Worm (Caenorhabditis elegans) whole organism, young adult: ENCODE data around the gene K04A8.19.

Experiments used
- F10E7.11 ChIP-seq: sonication (generic microtip); optimal IDR thresholded peaks from 2 replicates; lab custom pipeline; 2017; ENCODE audit warnings: mild to moderate bottlenecking, missing genetic modification characterization, moderate library complexity, missing compliant biosample characterization
- F39B2.1 ChIP-seq: fragments of 200-800 bp; sonication (Bioruptor generic); IDR thresholded peaks from 2 replicates; pipeline ENCODE4 v1.3.6; 2022; ENCODE audit warnings: missing genetic modification reagents, missing genetic modification characterization, missing compliant biosample characterization
- F57A8.1 ChIP-seq: fragments of 200-800 bp; sonication (Bioruptor generic); optimal IDR thresholded peaks from 2 replicates; lab custom pipeline; 2018; ENCODE audit warnings: mild to moderate bottlenecking, missing genetic modification characterization, moderate library complexity, missing compliant biosample characterization
- K12H6.12 ChIP-seq: fragments of 200-800 bp; sonication (Bioruptor generic); optimal IDR thresholded peaks from 2 replicates; lab custom pipeline; 2018; ENCODE audit warnings: mild to moderate bottlenecking, missing genetic modification characterization, missing compliant biosample characterization
- T26A5.8 ChIP-seq: sonication (generic microtip); optimal IDR thresholded peaks from 2 replicates; lab custom pipeline; 2016; ENCODE audit warnings: missing genetic modification characterization, missing compliant biosample characterization
- Y56A3A.18 ChIP-seq: fragments of 200-800 bp; sonication (Bioruptor generic); IDR thresholded peaks from 2 replicates; pipeline ENCODE4 v1.3.6; 2022; ENCODE audit warnings: missing genetic modification reagents, missing genetic modification characterization, missing compliant biosample characterization
- Y67H2A.10 ChIP-seq: fragments of 200-800 bp; sonication (Bioruptor generic); conservative IDR thresholded peaks from 2 replicates; pipeline ENCODE4 v1.3.6; 2022; ENCODE audit warnings: missing genetic modification reagents, missing genetic modification characterization, missing compliant biosample characterization
- Y79H2A.3 ChIP-seq: fragments of 200-800 bp; sonication (Bioruptor generic); conservative IDR thresholded peaks from 2 replicates; pipeline ENCODE4 v1.3.6; 2022; ENCODE audit warnings: missing genetic modification reagents, missing genetic modification characterization, missing compliant biosample characterization
- akir-1 ChIP-seq: fragments of 200-800 bp; sonication (Bioruptor generic); optimal IDR thresholded peaks from 2 replicates; lab custom pipeline; 2018; ENCODE audit warnings: mild to moderate bottlenecking, missing genetic modification characterization, moderate library complexity, missing compliant biosample characterization
- atf-7 ChIP-seq: sonication (generic microtip); optimal IDR thresholded peaks from 2 replicates; lab custom pipeline; 2017; ENCODE audit warnings: mild to moderate bottlenecking, missing genetic modification characterization, missing compliant biosample characterization
- attf-3 ChIP-seq: fragments of 200-800 bp; sonication (Bioruptor generic); conservative IDR thresholded peaks from 2 replicates; pipeline ENCODE4 v1.3.6; 2022; ENCODE audit warnings: missing genetic modification reagents, missing genetic modification characterization, missing compliant biosample characterization
- bed-2 ChIP-seq: fragments of 200-800 bp; sonication (Bioruptor generic); IDR thresholded peaks from 2 replicates; pipeline ENCODE4 v1.3.6; 2022; ENCODE audit warnings: missing genetic modification reagents, missing genetic modification characterization, missing compliant biosample characterization
- ccch-3 ChIP-seq: fragments of 200-800 bp; sonication (Bioruptor generic); optimal IDR thresholded peaks from 2 replicates; lab custom pipeline; 2018; ENCODE audit warnings: mild to moderate bottlenecking, missing genetic modification characterization, missing compliant biosample characterization
- cebp-1 ChIP-seq, 2 experiments: fragments of 200-800 bp in 1 of 2; sonication (Bioruptor generic) in 1 of 2; sonication (generic microtip) in 1 of 2; IDR thresholded peaks in 1 of 2; optimal IDR thresholded peaks in 1 of 2; 2 replicates each; pipeline versions ENCODE4 v1.3.6 to Lab custom; 2017 to 2022; ENCODE audit warnings: missing compliant biosample characterization in 2 of 2, missing genetic modification characterization in 2 of 2, mild to moderate bottlenecking in 1 of 2, missing genetic modification reagents in 1 of 2, moderate library complexity in 1 of 2
- cebp-2 ChIP-seq: fragments of 200-800 bp; sonication (Bioruptor generic); IDR thresholded peaks from 2 replicates; pipeline ENCODE4 v1.3.6; 2022; ENCODE audit warnings: missing genetic modification characterization, missing compliant biosample characterization
- ceh-40 ChIP-seq: fragments of 200-800 bp; sonication (Bioruptor generic); IDR thresholded peaks from 2 replicates; pipeline ENCODE4 v1.3.6; 2022; ENCODE audit warnings: missing genetic modification characterization, missing compliant biosample characterization
- ceh-91 ChIP-seq: fragments of 200-800 bp; sonication (Bioruptor generic); IDR thresholded peaks from 2 replicates; pipeline ENCODE4 v1.3.6; 2022; ENCODE audit warnings: missing genetic modification reagents, missing genetic modification characterization, missing compliant biosample characterization
- die-1 ChIP-seq: sonication (generic microtip); optimal IDR thresholded peaks from 2 replicates; lab custom pipeline; 2016; ENCODE audit warnings: missing genotype, mild to moderate bottlenecking, missing genetic modification characterization, missing compliant biosample characterization
- dpff-1 ChIP-seq: sonication (generic microtip); optimal IDR thresholded peaks from 2 replicates; lab custom pipeline; 2017; ENCODE audit warnings: mild to moderate bottlenecking, missing genetic modification characterization, missing compliant biosample characterization
- egrh-3 ChIP-seq: fragments of 200-800 bp; sonication (Bioruptor generic); IDR thresholded peaks from 2 replicates; pipeline ENCODE4 v1.3.6; 2022; ENCODE audit warnings: missing genetic modification reagents, missing genetic modification characterization, missing compliant biosample characterization
- ekl-4 ChIP-seq: fragments of 200-800 bp; sonication (Bioruptor generic); IDR thresholded peaks from 2 replicates; pipeline ENCODE4 v1.3.6; 2022; ENCODE audit warnings: missing genetic modification reagents, missing genetic modification characterization, missing compliant biosample characterization
- fkh-3 ChIP-seq: sonication (generic microtip); optimal IDR thresholded peaks from 2 replicates; lab custom pipeline; 2016; ENCODE audit warnings: mild to moderate bottlenecking, missing genetic modification characterization, missing compliant biosample characterization
- hmg-1.2 ChIP-seq: fragments of 200-800 bp; sonication (Bioruptor generic); IDR thresholded peaks from 2 replicates; pipeline ENCODE4 v1.3.6; 2022; ENCODE audit warnings: missing genetic modification reagents, missing genetic modification characterization, missing compliant biosample characterization
- hmg-20 ChIP-seq: fragments of 200-800 bp; sonication (Bioruptor generic); IDR thresholded peaks from 2 replicates; pipeline ENCODE4 v1.3.6; 2022; ENCODE audit warnings: missing genetic modification reagents, missing genetic modification characterization, missing compliant biosample characterization
- hrde-1 ChIP-seq: sonication (generic microtip); optimal IDR thresholded peaks from 2 replicates; lab custom pipeline; 2016; ENCODE audit warnings: missing genetic modification characterization, mild to moderate bottlenecking, missing compliant biosample characterization, moderate library complexity, missing genotype, missing genetic modification reagents, borderline replicate concordance
- let-526 ChIP-seq: fragments of 200-800 bp; sonication (Bioruptor generic); IDR thresholded peaks from 2 replicates; pipeline ENCODE4 v1.3.6; 2022; ENCODE audit warnings: missing genetic modification reagents, missing genetic modification characterization, missing compliant biosample characterization
- let-607 ChIP-seq, 2 experiments: fragments of 200-800 bp in 1 of 2; sonication (Bioruptor generic) in 1 of 2; sonication (generic microtip) in 1 of 2; optimal IDR thresholded peaks; 2 replicates each; lab custom pipeline; 2016 to 2018; ENCODE audit warnings: mild to moderate bottlenecking in 2 of 2, missing compliant biosample characterization in 2 of 2, missing genetic modification characterization in 2 of 2, moderate library complexity in 2 of 2, missing genotype in 1 of 2
- lin-54 ChIP-seq: fragments of 200-800 bp; sonication (Bioruptor generic); optimal IDR thresholded peaks from 2 replicates; lab custom pipeline; 2018; ENCODE audit warnings: mild to moderate bottlenecking, missing genetic modification characterization, missing compliant biosample characterization
- lsy-27 ChIP-seq: sonication (generic microtip); optimal IDR thresholded peaks from 2 replicates; lab custom pipeline; 2017; ENCODE audit warnings: missing genetic modification characterization, mild to moderate bottlenecking, missing compliant biosample characterization, antibody characterized with exemption, missing genotype, borderline replicate concordance; ENCODE audit not compliant: insufficient read depth
- madf-10 ChIP-seq: sonication (generic microtip); optimal IDR thresholded peaks from 2 replicates; lab custom pipeline; 2016; ENCODE audit warnings: mild to moderate bottlenecking, missing genetic modification characterization, missing compliant biosample characterization
- madf-3 ChIP-seq: fragments of 200-800 bp; sonication (Bioruptor generic); IDR thresholded peaks from 2 replicates; pipeline ENCODE4 v1.3.6; 2022; ENCODE audit warnings: missing genetic modification reagents, missing genetic modification characterization, missing compliant biosample characterization
- mel-28 ChIP-seq: sonication (generic microtip); optimal IDR thresholded peaks from 2 replicates; lab custom pipeline; 2016; ENCODE audit warnings: borderline replicate concordance, mild to moderate bottlenecking, missing genetic modification characterization, missing compliant biosample characterization
- mes-4 ChIP-seq: sonication (generic microtip); optimal IDR thresholded peaks from 2 replicates; lab custom pipeline; 2016; ENCODE audit warnings: missing genotype, missing genetic modification characterization, missing compliant biosample characterization
- nfya-1 ChIP-seq: sonication (generic microtip); optimal IDR thresholded peaks from 2 replicates; lab custom pipeline; 2017; ENCODE audit warnings: antibody characterized with exemption, missing compliant biosample characterization, missing genetic modification characterization, borderline replicate concordance; ENCODE audit not compliant: insufficient read depth
- nfya-2 ChIP-seq: fragments of 200-800 bp; sonication (Bioruptor generic); IDR thresholded peaks from 2 replicates; pipeline ENCODE4 v1.3.6; 2022; ENCODE audit warnings: missing genetic modification reagents, missing genetic modification characterization, missing compliant biosample characterization
- nhr-27 ChIP-seq: fragments of 200-800 bp; sonication (Bioruptor generic); optimal IDR thresholded peaks from 2 replicates; lab custom pipeline; 2018; ENCODE audit warnings: mild to moderate bottlenecking, missing genetic modification characterization, moderate library complexity, missing compliant biosample characterization
- nhr-80 ChIP-seq: sonication (generic microtip); optimal IDR thresholded peaks from 2 replicates; lab custom pipeline; 2016; ENCODE audit warnings: missing genetic modification characterization, missing compliant biosample characterization
- rcor-1 ChIP-seq: fragments of 200-800 bp; sonication (Bioruptor generic); IDR thresholded peaks from 2 replicates; pipeline ENCODE4 v1.3.6; 2022; ENCODE audit warnings: missing genetic modification reagents, missing genetic modification characterization, missing compliant biosample characterization
- repo-1 ChIP-seq: sonication (generic microtip); optimal IDR thresholded peaks from 2 replicates; lab custom pipeline; 2017; ENCODE audit warnings: mild to moderate bottlenecking, missing genetic modification characterization, missing compliant biosample characterization
- rpc-1 ChIP-seq, 2 experiments: fragments of 150-350 bp in 1 of 2; sonication (generic microtip) in 1 of 2; optimal IDR thresholded peaks; 2 replicates each; lab custom pipeline; 2014 to 2018; ENCODE audit warnings: missing biosample characterization in 1 of 2, missing genetic modification characterization in 1 of 2, missing genetic modification reagents in 1 of 2, missing genotype in 1 of 2
- sea-2 ChIP-seq: fragments of 200-800 bp; sonication (Bioruptor generic); IDR thresholded peaks from 2 replicates; pipeline ENCODE4 v1.3.6; 2022; ENCODE audit warnings: missing genetic modification characterization, missing compliant biosample characterization
- snpc-3.4 ChIP-seq: sonication (generic microtip); optimal IDR thresholded peaks from 2 replicates; lab custom pipeline; 2017; ENCODE audit warnings: missing genetic modification characterization, mild to moderate bottlenecking, missing compliant biosample characterization, antibody characterized with exemption, moderate library complexity, missing genotype, missing genetic modification reagents
- snpc-4 ChIP-seq, 5 experiments: fragments of 150-350 bp in 1 of 5; sonication (generic microtip) in 4 of 5; optimal IDR thresholded peaks; 2 replicates each; lab custom pipeline; 2014 to 2018; ENCODE audit warnings: missing genetic modification characterization in 5 of 5, missing biosample characterization in 3 of 5, antibody characterized with exemption in 2 of 5, mild to moderate bottlenecking in 2 of 5, missing compliant biosample characterization in 2 of 5, missing genotype in 2 of 5, moderate library complexity in 2 of 5, missing genetic modification reagents in 1 of 5
- ztf-18 ChIP-seq: sonication (generic microtip); optimal IDR thresholded peaks from 2 replicates; lab custom pipeline; 2016; ENCODE audit warnings: missing genotype, mild to moderate bottlenecking, missing genetic modification characterization, missing compliant biosample characterization
- ztf-3 ChIP-seq: fragments of 200-800 bp; sonication (Bioruptor generic); optimal IDR thresholded peaks from 2 replicates; lab custom pipeline; 2018; ENCODE audit warnings: mild to moderate bottlenecking, missing genetic modification characterization, missing compliant biosample characterization

K04A8.19 gene

ce11 chrV:6551707-6552390 lies 2.4 kb downstream of the K04A8.19 start, which contains the start of gene twk-10 (continued):
- no peak for TF ChIP-seq nfya-1
- TF ChIP-seq die-1 (tag; lab: Kevin White, UChicago), result peak; percentile 78
- TF ChIP-seq snpc-4 (GFP tag; optimal IDR thresholded peaks at IDR 0.05; lab: Kevin White, UChicago), result peak; percentile 70
- peak in 1 of 4 experiments; percentile 35 for TF ChIP-seq snpc-4 (tag; optimal IDR thresholded peaks at IDR 0.05; lab: Kevin White, UChicago)
- peak; percentile 24 for TF ChIP-seq nhr-80
- TF ChIP-seq cebp-1 (GFP tag; IDR thresholded peaks at IDR 0.05; lab: Robert Waterston, UW), result no peak
- TF ChIP-seq cebp-1 (tag; optimal IDR thresholded peaks at IDR 0.05; lab: Kevin White, UChicago), result no peak
- peak; percentile 50 for TF ChIP-seq F57A8.1 (GFP tag; lab: Kevin White, UChicago)
- TF ChIP-seq Y67H2A.10 (GFP tag; lab: Robert Waterston, UW), result no peak; the same call in 1 of the 2 replicates
- TF ChIP-seq fkh-3 (tag; lab: Kevin White, UChicago), result no peak
- no peak for TF ChIP-seq ceh-91 (GFP tag; lab: Robert Waterston, UW)
- peak; percentile 18 for TF ChIP-seq mes-4
- TF ChIP-seq ccch-3 (GFP tag; lab: Kevin White, UChicago), result no peak
- no peak for TF ChIP-seq repo-1 (tag; lab: Kevin White, UChicago)
- TF ChIP-seq K12H6.12, result no peak
- no peak for TF ChIP-seq ekl-4 (GFP tag; lab: Robert Waterston, UW)
- TF ChIP-seq snpc-3.4 (tag; lab: Kevin White, UChicago), result peak; percentile 32
- TF ChIP-seq rcor-1 (GFP tag; lab: Robert Waterston, UW), result peak; percentile 52; the same call in 1 of the 2 replicates
- TF ChIP-seq hrde-1, result peak; percentile 4
- peak; percentile 57; the same call in 1 of the 2 replicates for TF ChIP-seq ceh-40
- TF ChIP-seq mel-28, result no peak
- TF ChIP-seq ztf-3 (GFP tag; lab: Kevin White, UChicago), result no peak
- TF ChIP-seq lin-54 (GFP tag; lab: Kevin White, UChicago), result peak; percentile 51
- TF ChIP-seq rpc-1 (optimal IDR thresholded peaks at IDR 0.05; lab: Kevin White, UChicago), result peak; percentile 86
- TF ChIP-seq rpc-1 (tag; optimal IDR thresholded peaks at IDR 0.05; lab: Kevin White, UChicago), result peak; percentile 93
- TF ChIP-seq nhr-27, result no peak
- no peak for TF ChIP-seq sea-2 (GFP tag; lab: Robert Waterston, UW)
- no peak for TF ChIP-seq attf-3 (GFP tag; lab: Robert Waterston, UW)
- no peak for TF ChIP-seq nfya-2 (GFP tag; lab: Robert Waterston, UW)
- TF ChIP-seq hmg-1.2 (GFP tag; lab: Robert Waterston, UW), result peak; percentile 61
- TF ChIP-seq F10E7.11 (tag; lab: Kevin White, UChicago), result no peak
- peak; percentile 56 for TF ChIP-seq ztf-18 (tag; lab: Kevin White, UChicago)
- TF ChIP-seq F39B2.1 (GFP tag; lab: Robert Waterston, UW), result no peak

- TF ChIP-seq F39B2.1 (GFP tag; lab: Robert Waterston, UW), result no peak
- no peak for TF ChIP-seq let-607 (tag; optimal IDR thresholded peaks at IDR 0.05; lab: Kevin White, UChicago)
- TF ChIP-seq snpc-4 (GFP tag; optimal IDR thresholded peaks at IDR 0.05; lab: Kevin White, UChicago), result no peak
- TF ChIP-seq snpc-4 (tag; optimal IDR thresholded peaks at IDR 0.05; lab: Kevin White, UChicago), result no peak
- no peak for TF ChIP-seq T26A5.8 (tag; lab: Kevin White, UChicago)
- no peak for TF ChIP-seq madf-10 (tag; lab: Kevin White, UChicago)
- no peak for TF ChIP-seq let-526
- no peak for TF ChIP-seq akir-1
- TF ChIP-seq cebp-2 (GFP tag; lab: Robert Waterston, UW), result no peak
- no peak for TF ChIP-seq Y56A3A.18
- TF ChIP-seq egrh-3 (GFP tag; lab: Robert Waterston, UW), result no peak
- TF ChIP-seq hmg-20, result no peak
- TF ChIP-seq die-1 (tag; lab: Kevin White, UChicago), result no peak
- no peak for TF ChIP-seq madf-3
- TF ChIP-seq bed-2 (GFP tag; lab: Robert Waterston, UW), result no peak
- TF ChIP-seq lsy-27 (tag; lab: Kevin White, UChicago), result no peak
- TF ChIP-seq atf-7 (tag; lab: Kevin White, UChicago), result no peak
- no peak for TF ChIP-seq dpff-1 (tag; lab: Kevin White, UChicago)
- no peak for TF ChIP-seq Y79H2A.3
- no peak for TF ChIP-seq hmg-1.2 (GFP tag; lab: Robert Waterston, UW)
These were observed 4.3 kb downstream of the K04A8.19 start, which contains the start of gene lipl-4 for ce11 chrV:6549871-6550270. Gene lipl-4 (plus strand): TSS chrV:6550171.
